Fruit fly (Drosophila melanogaster) whole organism, wandering third instar larva: ENCODE results near the gene CG15170.
A peak's percentile ranks its signal among the peaks of the same experiment; 100 is the strongest.

Experiments used
- Abd-B ChIP-seq: fragments of >200 bp; optimal IDR thresholded peaks from 2 replicates; lab custom pipeline; 2017; ENCODE audit warnings: missing biosample characterization, missing genetic modification characterization
- CG32264 ChIP-seq: fragments of 200-800 bp; sonication (Bioruptor generic); optimal IDR thresholded peaks from 2 replicates; lab custom pipeline; 2016; ENCODE audit warnings: missing biosample characterization, missing genetic modification characterization
- CG9705 ChIP-seq: fragments of 200-800 bp; sonication (Bioruptor generic); optimal IDR thresholded peaks from 2 replicates; lab custom pipeline; 2018; ENCODE audit warnings: missing biosample characterization, mild to moderate bottlenecking, missing genetic modification characterization
- CrebA ChIP-seq: fragments of 200-800 bp; sonication (Bioruptor generic); optimal IDR thresholded peaks from 2 replicates; lab custom pipeline; 2016; ENCODE audit warnings: missing biosample characterization, mild to moderate bottlenecking, missing genetic modification characterization, borderline replicate concordance
- Dfd ChIP-seq: fragments of >200 bp; optimal IDR thresholded peaks from 2 replicates; lab custom pipeline; 2017; ENCODE audit warnings: missing biosample characterization, missing genetic modification characterization
- Dif ChIP-seq: fragments of 200-275, 200-300 bp; sonication (Bioruptor generic); optimal IDR thresholded peaks from 2 replicates; lab custom pipeline; 2018; ENCODE audit warnings: missing biosample characterization, missing genetic modification characterization; ENCODE audit not compliant: partially characterized antibody
- GATAd ChIP-seq: sonication (Bioruptor generic); optimal IDR thresholded peaks from 2 replicates; lab custom pipeline; 2016; ENCODE audit warnings: missing biosample characterization, missing genetic modification characterization
- HLH106 ChIP-seq: fragments of 200-800 bp; optimal IDR thresholded peaks from 3 replicates; lab custom pipeline; 2019; ENCODE audit warnings: missing biosample characterization, mild to moderate bottlenecking, missing genetic modification characterization, moderate library complexity
- Hnf4 ChIP-seq: fragments of 200-800 bp; sonication (Bioruptor generic); optimal IDR thresholded peaks from 2 replicates; lab custom pipeline; 2016; ENCODE audit warnings: missing biosample characterization, mild to moderate bottlenecking, missing genetic modification characterization
- Jra ChIP-seq: sonication (Bioruptor generic); optimal IDR thresholded peaks from 2 replicates; lab custom pipeline; 2016; ENCODE audit warnings: missing biosample characterization, missing genetic modification characterization
- Mio ChIP-seq: sonication (Bioruptor generic); optimal IDR thresholded peaks from 2 replicates; lab custom pipeline; 2016; ENCODE audit warnings: missing biosample characterization, missing genetic modification characterization
- Myc ChIP-seq: fragments of >200 bp; optimal IDR thresholded peaks from 2 replicates; lab custom pipeline; 2017
- N ChIP-seq: fragments of >200 bp; optimal IDR thresholded peaks from 2 replicates; lab custom pipeline; 2018; ENCODE audit warnings: missing biosample characterization, missing external identifiers, missing genetic modification characterization
- OdsH ChIP-seq: fragments of 200-800 bp; sonication (Bioruptor generic); optimal IDR thresholded peaks from 2 replicates; lab custom pipeline; 2016; ENCODE audit warnings: missing biosample characterization, mild to moderate bottlenecking, missing genetic modification characterization
- Rel ChIP-seq, 2 experiments: fragments of 200-800 bp; sonication (Bioruptor generic) in 1 of 2; optimal IDR thresholded peaks; 2 replicates in 1 of 2; 3 replicates in 1 of 2; lab custom pipeline; 2016 to 2019; ENCODE audit warnings: mild to moderate bottlenecking in 2 of 2, missing biosample characterization in 2 of 2, missing genetic modification characterization in 2 of 2, moderate library complexity in 1 of 2
- Sp1 ChIP-seq: fragments of 200-800 bp; sonication (Bioruptor generic); optimal IDR thresholded peaks from 3 replicates; lab custom pipeline; 2019; ENCODE audit warnings: missing biosample characterization, mild to moderate bottlenecking, missing genetic modification characterization, moderate library complexity
- Vsx2 ChIP-seq: fragments of 200-300, 225-300 bp; sonication (Bioruptor generic); optimal IDR thresholded peaks from 2 replicates; lab custom pipeline; 2018; ENCODE audit warnings: missing biosample characterization, missing genetic modification characterization; ENCODE audit not compliant: partially characterized antibody
- br ChIP-seq: fragments of 200-800 bp; sonication (Bioruptor generic); optimal IDR thresholded peaks from 2 replicates; lab custom pipeline; 2016; ENCODE audit warnings: missing biosample characterization, missing genetic modification characterization
- brk ChIP-seq: fragments of 200-800 bp; sonication (Bioruptor generic); optimal IDR thresholded peaks from 2 replicates; lab custom pipeline; 2016; ENCODE audit warnings: missing biosample characterization, mild to moderate bottlenecking, missing genetic modification characterization
- dmrt93B ChIP-seq: fragments of 200-800 bp; sonication (Bioruptor generic); optimal IDR thresholded peaks from 2 replicates; lab custom pipeline; 2018; ENCODE audit warnings: missing biosample characterization, mild to moderate bottlenecking, missing genetic modification characterization
- dsf ChIP-seq: sonication (Bioruptor generic); optimal IDR thresholded peaks from 2 replicates; lab custom pipeline; 2016; ENCODE audit warnings: missing biosample characterization, missing genetic modification characterization, borderline replicate concordance
- ey ChIP-seq: fragments of 200-800 bp; sonication (Bioruptor generic); optimal IDR thresholded peaks from 2 replicates; lab custom pipeline; 2016; ENCODE audit warnings: missing biosample characterization, missing genetic modification characterization
- foxo ChIP-seq, 2 experiments: fragments of 200-800 bp; sonication (Bioruptor generic); optimal IDR thresholded peaks; 2 replicates in 1 of 2; 3 replicates in 1 of 2; lab custom pipeline; 2016 to 2017; ENCODE audit warnings: missing biosample characterization in 2 of 2, missing genetic modification characterization in 2 of 2
- fru ChIP-seq: fragments of 200-800 bp; sonication (Bioruptor generic); optimal IDR thresholded peaks from 3 replicates; lab custom pipeline; 2016; ENCODE audit warnings: missing biosample characterization, mild to moderate bottlenecking, missing genetic modification characterization
- h ChIP-seq: fragments of 200-800 bp; sonication (Bioruptor generic); optimal IDR thresholded peaks from 3 replicates; lab custom pipeline; 2016; ENCODE audit warnings: missing biosample characterization, mild to moderate bottlenecking, missing genetic modification characterization
- jim ChIP-seq: fragments of 175-275, 200-325 bp; sonication (Bioruptor generic); optimal IDR thresholded peaks from 2 replicates; lab custom pipeline; 2016; ENCODE audit warnings: missing biosample characterization, mild to moderate bottlenecking, missing genetic modification characterization
- lola ChIP-seq: fragments of >200 bp; optimal IDR thresholded peaks from 2 replicates; lab custom pipeline; 2017; ENCODE audit warnings: missing biosample characterization, missing genetic modification characterization
- psq ChIP-seq: fragments of 200-800 bp; sonication (Bioruptor generic); optimal IDR thresholded peaks from 3 replicates; lab custom pipeline; 2017; ENCODE audit warnings: missing biosample characterization, mild to moderate bottlenecking, missing genetic modification characterization, moderate library complexity
- rgr ChIP-seq: fragments of 200-800 bp; sonication (Bioruptor generic); optimal IDR thresholded peaks from 3 replicates; lab custom pipeline; 2016; ENCODE audit warnings: missing biosample characterization, mild to moderate bottlenecking, missing genetic modification characterization
- sage ChIP-seq: fragments of 200-800 bp; sonication (Bioruptor generic); optimal IDR thresholded peaks from 2 replicates; lab custom pipeline; 2016; ENCODE audit warnings: missing biosample characterization, mild to moderate bottlenecking, missing genetic modification characterization
- sv ChIP-seq: fragments of 200-800 bp; sonication (Bioruptor generic); optimal IDR thresholded peaks from 3 replicates; lab custom pipeline; 2016; ENCODE audit warnings: missing biosample characterization, missing genetic modification characterization
- tai ChIP-seq: sonication (Bioruptor generic); optimal IDR thresholded peaks from 2 replicates; lab custom pipeline; 2016; ENCODE audit warnings: missing biosample characterization, missing genetic modification characterization
- woc ChIP-seq: sonication (Bioruptor generic); optimal IDR thresholded peaks from 2 replicates; lab custom pipeline; 2016; ENCODE audit warnings: missing biosample characterization, mild to moderate bottlenecking, missing genetic modification characterization

CG15170 gene

DNA sequence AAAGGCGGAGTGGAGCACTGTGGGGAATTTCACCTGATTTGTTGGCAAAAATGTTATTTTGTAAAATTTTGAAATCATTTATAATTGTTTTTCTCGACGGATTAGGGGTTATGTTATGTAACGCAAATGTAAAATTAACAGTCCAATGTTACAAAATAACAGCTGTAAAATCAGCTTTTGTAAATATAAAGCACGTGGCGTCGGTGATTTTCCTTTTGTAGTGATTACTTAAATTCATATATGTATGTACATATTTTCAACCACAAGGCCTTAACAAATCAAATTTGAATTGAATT is 32.1 kb upstream of the CG15170 start, which contains the start of gene CG15172:
Gene CG15172, plus strand, starts transcription at position 197 of the 296 bp plus-strand sequence.
- TF ChIP-seq dsf (GFP tag; lab: Kevin White, UChicago) (no peak), h (GFP tag; lab: Kevin White, UChicago) (no peak), Hnf4 (GFP tag; lab: Kevin White, UChicago) (no peak), CrebA (GFP tag; lab: Kevin White, UChicago) (no peak), dmrt93B (GFP tag; lab: Kevin White, UChicago) (no peak), sage (GFP tag; lab: Kevin White, UChicago) (no peak), Vsx2 (GFP tag; lab: Kevin White, UChicago) (no peak), jim (GFP tag; lab: Kevin White, UChicago) (no peak), Dfd (GFP tag; lab: Kevin White, UChicago) (no peak), N (GFP tag; lab: Kevin White, UChicago) (no peak), Dif (GFP tag; lab: Kevin White, UChicago) (no peak)

- TF ChIP-seq ey (GFP tag; lab: Kevin White, UChicago) (peak; percentile 62), brk (GFP tag; lab: Kevin White, UChicago) (peak; percentile 16), CrebA (GFP tag; lab: Kevin White, UChicago) (peak; percentile 47), br (GFP tag; lab: Kevin White, UChicago) (peak; percentile 73), lola (no peak), tai (GFP tag; lab: Kevin White, UChicago) (no peak), woc (GFP tag; lab: Kevin White, UChicago) (peak; percentile 64), Vsx2 (GFP tag; lab: Kevin White, UChicago) (no peak), h (GFP tag; lab: Kevin White, UChicago) (peak; percentile 87), HLH106 (tag; lab: Kevin White, UChicago) (peak; percentile 85), Sp1 (peak; percentile 91), Mio (no peak), Myc (lab: Kevin White, UChicago) (no peak), foxo (GFP tag; optimal IDR thresholded peaks at IDR 0.05; lab: Kevin White, UChicago) (peak in 1 of 2 experiments; percentile 87), CG32264 (GFP tag; lab: Kevin White, UChicago) (peak; percentile 14), OdsH (GFP tag; lab: Kevin White, UChicago) (peak; percentile 81), dmrt93B (GFP tag; lab: Kevin White, UChicago) (peak; percentile 75), fru (GFP tag; lab: Kevin White, UChicago) (peak; percentile 82), sage (GFP tag; lab: Kevin White, UChicago) (peak; percentile 49), jim (GFP tag; lab: Kevin White, UChicago) (no peak), CG9705 (GFP tag; lab: Kevin White, UChicago) (peak; percentile 66), GATAd (GFP tag; lab: Kevin White, UChicago) (no peak), sv (GFP tag; lab: Kevin White, UChicago) (peak; percentile 50), dsf (GFP tag; lab: Kevin White, UChicago) (no peak), psq (peak; percentile 64), Hnf4 (GFP tag; lab: Kevin White, UChicago) (peak; percentile 16), Rel (GFP tag; optimal IDR thresholded peaks at IDR 0.05; lab: Kevin White, UChicago) (peak; percentile 43), Rel (tag; optimal IDR thresholded peaks at IDR 0.05; lab: Kevin White, UChicago) (peak; percentile 49), rgr (peak; percentile 76)
These were observed 31.5 kb upstream of the CG15170 start for dm6 chr2L:19021278-19022220.

dm6 chr2L:19019640-19020039 is 29.6 kb upstream of the CG15170 start:
- TF ChIP-seq Jra (GFP tag; lab: Kevin White, UChicago): no peak
- TF ChIP-seq rgr: no peak
- TF ChIP-seq dmrt93B (GFP tag; lab: Kevin White, UChicago): no peak
- TF ChIP-seq sage (GFP tag; lab: Kevin White, UChicago): no peak
- no peak for TF ChIP-seq Rel (GFP tag; optimal IDR thresholded peaks at IDR 0.05; lab: Kevin White, UChicago)
- no peak for TF ChIP-seq Rel (tag; optimal IDR thresholded peaks at IDR 0.05; lab: Kevin White, UChicago)
- no peak for TF ChIP-seq Abd-B (GFP tag; lab: Kevin White, UChicago)
- no peak for TF ChIP-seq fru (GFP tag; lab: Kevin White, UChicago)
- TF ChIP-seq Vsx2 (GFP tag; lab: Kevin White, UChicago): no peak
- TF ChIP-seq brk (GFP tag; lab: Kevin White, UChicago): no peak
- TF ChIP-seq Myc (lab: Kevin White, UChicago): no peak
- TF ChIP-seq GATAd (GFP tag; lab: Kevin White, UChicago): no peak
- TF ChIP-seq sv (GFP tag; lab: Kevin White, UChicago): no peak
- TF ChIP-seq woc (GFP tag; lab: Kevin White, UChicago): no peak
- TF ChIP-seq dsf (GFP tag; lab: Kevin White, UChicago): no peak
- TF ChIP-seq, all 38 proteins: peak for 0
